Fruit fly (Drosophila melanogaster): Measurements from ENCODE around the gene CG32196.
"Not testable (repeated sequence)": the region's sequence is repeated elsewhere in the genome, so short reads cannot be mapped to it uniquely, and the experiment has no call there.

Gene CG32196

DNA sequence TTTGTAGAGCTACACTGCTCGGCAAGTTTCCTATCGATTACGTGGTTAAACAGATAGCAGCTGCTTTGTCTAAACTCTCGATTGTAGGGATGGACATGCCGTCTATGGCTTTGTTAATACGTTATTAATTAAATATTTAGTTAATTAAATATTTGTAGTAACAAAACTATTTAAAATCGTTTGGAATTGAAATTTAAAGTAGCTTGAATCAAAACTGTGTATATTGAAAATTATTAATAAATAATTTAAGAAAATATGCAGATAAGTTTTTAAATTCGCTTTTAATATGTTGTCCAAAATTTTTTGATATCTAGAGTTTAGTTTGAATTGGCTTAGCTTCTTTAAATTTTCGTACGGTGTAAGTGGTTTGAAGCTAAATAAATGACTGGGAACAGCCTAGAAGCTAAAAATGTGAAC is at the start of gene CG32196:
TSS of gene CG32196 (minus strand) at position 38 of the 417 bp plus-strand sequence.
- TF ChIP-seq EcR (GFP tag; optimal IDR thresholded peaks at IDR 0.05) (no peak), CG8478 (optimal IDR thresholded peaks at IDR 0.05) (no peak), usp (GFP tag; optimal IDR thresholded peaks at IDR 0.05) (no peak), pan (optimal IDR thresholded peaks at IDR 0.05) (no peak), Dll (optimal IDR thresholded peaks at IDR 0.05) (no peak), psq (optimal IDR thresholded peaks at IDR 0.05) (no peak)

dm6 chr3L:18502425-18502824 is 41.6 kb upstream of the CG32196 start, which contains the start of gene AstC-R2:
TSS of gene AstC-R2 (minus strand) at chr3L:18502557.
- TF ChIP-seq Dll (optimal IDR thresholded peaks at IDR 0.05) (no peak), CG8478 (optimal IDR thresholded peaks at IDR 0.05) (no peak), usp (GFP tag; optimal IDR thresholded peaks at IDR 0.05) (no peak), EcR (GFP tag; optimal IDR thresholded peaks at IDR 0.05) (no peak), psq (optimal IDR thresholded peaks at IDR 0.05) (no peak), pan (optimal IDR thresholded peaks at IDR 0.05) (no peak)

DNA sequence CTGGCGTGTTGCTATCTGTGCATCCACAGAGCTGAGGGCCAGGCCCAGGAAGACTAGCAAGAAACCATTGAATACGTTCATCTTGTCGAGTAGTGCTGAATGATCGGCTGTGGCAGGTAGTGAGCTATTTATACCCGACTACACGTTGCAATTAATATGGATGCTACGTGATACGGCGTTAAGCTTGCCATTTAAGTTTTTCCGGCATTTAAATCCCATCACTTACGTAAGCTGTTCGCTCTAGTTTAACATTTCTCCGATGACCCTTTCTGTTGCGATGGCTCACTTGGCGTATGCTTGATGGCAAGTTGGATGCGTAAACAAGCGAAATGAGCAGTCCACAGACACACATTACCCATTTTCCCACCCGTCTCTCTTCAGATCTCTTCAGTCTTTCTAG is 11.5 kb upstream of the CG32196 start, which contains the start of gene Met75Ca:
TSS of gene Met75Ca (minus strand) at position 101 of the 400 bp plus-strand sequence.
- not testable (repeated sequence) for TF ChIP-seq CG8478 (optimal IDR thresholded peaks at IDR 0.05); usp (GFP tag; optimal IDR thresholded peaks at IDR 0.05); EcR (GFP tag; optimal IDR thresholded peaks at IDR 0.05)

DNA sequence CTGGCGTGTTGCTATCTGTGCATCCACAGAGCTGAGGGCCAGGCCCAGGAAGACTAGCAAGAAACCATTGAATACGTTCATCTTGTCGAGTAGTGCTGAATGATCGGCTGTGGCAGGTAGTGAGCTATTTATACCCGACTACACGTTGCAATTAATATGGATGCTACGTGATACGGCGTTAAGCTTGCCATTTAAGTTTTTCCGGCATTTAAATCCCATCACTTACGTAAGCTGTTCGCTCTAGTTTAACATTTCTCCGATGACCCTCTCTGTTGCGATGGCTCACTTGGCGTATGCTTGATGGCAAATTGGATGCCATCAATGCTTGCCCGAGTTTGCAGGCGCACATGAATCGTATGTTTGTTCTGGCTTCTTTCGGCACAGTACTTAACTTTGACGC is 8.7 kb upstream of the CG32196 start, which contains the start of gene Met75Cb:
TSS of gene Met75Cb (minus strand) at position 101 of the 400 bp plus-strand sequence.
- TF ChIP-seq CG8478 (optimal IDR thresholded peaks at IDR 0.05); usp (GFP tag; optimal IDR thresholded peaks at IDR 0.05); psq (optimal IDR thresholded peaks at IDR 0.05): not testable (repeated sequence)

DNA sequence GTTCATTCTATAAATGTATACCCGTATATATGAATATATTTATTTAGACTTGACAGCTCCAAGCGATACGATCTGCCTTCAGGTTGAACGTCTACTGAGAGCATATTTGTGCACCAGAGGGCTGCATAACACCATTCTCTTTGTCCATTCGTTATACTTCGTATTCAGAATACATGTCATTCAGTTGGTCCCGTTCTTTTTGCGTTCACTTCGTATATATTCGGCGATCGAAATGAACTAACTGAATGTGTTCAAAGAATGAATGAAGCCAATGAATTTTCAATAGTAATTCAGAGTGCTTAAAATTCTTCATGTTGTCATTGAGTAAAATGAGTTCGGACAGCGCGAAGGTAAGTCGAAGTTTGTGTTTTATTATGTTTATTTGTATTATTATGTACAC is 2.2 kb upstream of the CG32196 start, which contains the start of gene CG4306:
TSS of gene CG4306 (minus strand) at position 101 of the 400 bp plus-strand sequence.
- TF ChIP-seq CG8478 (optimal IDR thresholded peaks at IDR 0.05) = no peak
- no peak for TF ChIP-seq Dll (optimal IDR thresholded peaks at IDR 0.05)
- no peak for TF ChIP-seq EcR (GFP tag; optimal IDR thresholded peaks at IDR 0.05)
- no peak for TF ChIP-seq psq (optimal IDR thresholded peaks at IDR 0.05)
- TF ChIP-seq usp (GFP tag; optimal IDR thresholded peaks at IDR 0.05) = no peak
- TF ChIP-seq pan (optimal IDR thresholded peaks at IDR 0.05) = no peak

- TF ChIP-seq CG8478 (optimal IDR thresholded peaks at IDR 0.05) = no peak
- TF ChIP-seq Dll (optimal IDR thresholded peaks at IDR 0.05) = no peak
- TF ChIP-seq psq (optimal IDR thresholded peaks at IDR 0.05) = no peak
- no peak for TF ChIP-seq EcR (GFP tag; optimal IDR thresholded peaks at IDR 0.05)
- TF ChIP-seq usp (GFP tag; optimal IDR thresholded peaks at IDR 0.05) = no peak
- TF ChIP-seq pan (optimal IDR thresholded peaks at IDR 0.05) = no peak
Observed at dm6 chr3L:18460317-18460912, 409 bp downstream of the CG32196 start.

DNA sequence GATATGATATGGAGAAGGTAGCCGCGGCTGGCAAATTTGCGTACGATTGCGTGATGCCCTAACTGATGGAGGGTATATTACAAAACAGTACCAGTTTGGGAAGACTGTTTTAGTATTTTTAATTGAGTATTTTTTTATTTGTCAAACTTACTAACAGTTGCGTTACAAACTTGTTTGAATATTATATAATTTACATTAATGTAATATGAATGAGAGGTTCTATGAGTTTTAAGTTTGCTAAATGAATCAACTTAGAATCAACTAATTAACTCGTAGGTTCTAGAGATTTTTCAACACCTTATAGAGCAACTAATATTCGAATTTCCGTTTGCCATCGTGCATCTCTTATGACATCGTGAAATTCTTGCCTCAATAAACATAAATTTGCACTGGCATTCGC is 11.1 kb downstream of the CG32196 start:
- TF ChIP-seq CG8478 (optimal IDR thresholded peaks at IDR 0.05) (no peak), EcR (GFP tag; optimal IDR thresholded peaks at IDR 0.05) (no peak), pan (optimal IDR thresholded peaks at IDR 0.05) (no peak), usp (GFP tag; optimal IDR thresholded peaks at IDR 0.05) (no peak), psq (optimal IDR thresholded peaks at IDR 0.05) (no peak), Dll (optimal IDR thresholded peaks at IDR 0.05) (no peak)

dm6 chr3L:18439809-18440256 is 21.0 kb downstream of the CG32196 start, which contains the start of gene skl:
TSS of gene skl (minus strand) at chr3L:18439942.
- TF ChIP-seq pan (optimal IDR thresholded peaks at IDR 0.05) (no peak), EcR (GFP tag; optimal IDR thresholded peaks at IDR 0.05) (no peak), CG8478 (optimal IDR thresholded peaks at IDR 0.05) (no peak), psq (optimal IDR thresholded peaks at IDR 0.05) (no peak), usp (GFP tag; optimal IDR thresholded peaks at IDR 0.05) (no peak), Dll (optimal IDR thresholded peaks at IDR 0.05) (no peak)

DNA sequence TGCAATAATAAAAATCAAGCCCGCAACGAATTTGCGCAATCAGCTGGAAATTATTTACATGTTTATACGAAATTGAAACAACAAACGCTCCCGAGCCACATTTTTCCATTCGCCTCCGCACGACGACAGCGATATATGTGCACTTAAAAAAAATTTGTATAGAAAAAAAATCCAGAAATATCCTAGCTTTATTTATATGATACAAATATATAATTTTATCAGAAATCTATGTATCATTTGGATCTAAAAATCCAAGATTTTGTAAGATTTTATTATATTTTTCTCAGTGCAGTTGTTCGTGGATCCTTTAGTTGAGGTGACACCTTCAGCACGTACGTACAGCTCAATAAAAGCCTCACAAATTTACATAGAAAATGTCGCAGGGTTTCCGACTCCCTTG is 30.2 kb downstream of the CG32196 start:
- TF ChIP-seq Dll (optimal IDR thresholded peaks at IDR 0.05) = no peak
- no peak for TF ChIP-seq pan (optimal IDR thresholded peaks at IDR 0.05)
- no peak for TF ChIP-seq usp (GFP tag; optimal IDR thresholded peaks at IDR 0.05)
- TF ChIP-seq EcR (GFP tag; optimal IDR thresholded peaks at IDR 0.05) = no peak
- TF ChIP-seq psq (optimal IDR thresholded peaks at IDR 0.05) = no peak
- TF ChIP-seq CG8478 (optimal IDR thresholded peaks at IDR 0.05) = no peak

DNA sequence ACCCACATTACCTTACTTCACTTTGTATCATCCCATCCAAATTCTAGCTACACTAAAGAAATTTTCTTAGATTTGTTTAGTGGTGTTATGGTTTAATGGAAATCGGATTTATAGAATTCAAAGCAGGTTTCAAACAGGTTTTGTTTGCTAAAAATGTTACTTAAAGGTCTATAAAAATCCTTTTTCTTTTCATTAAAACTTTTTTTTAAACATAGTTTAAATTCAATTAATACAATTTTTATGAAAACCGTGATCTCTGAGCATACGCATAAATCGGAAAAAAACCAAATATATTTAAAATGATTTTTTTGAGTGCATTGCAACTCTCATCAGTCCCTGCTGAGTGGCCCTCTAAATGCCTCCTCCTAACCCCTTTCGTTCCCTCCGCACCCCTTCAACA is 35.5 kb downstream of the CG32196 start:
- no peak for TF ChIP-seq EcR (GFP tag; optimal IDR thresholded peaks at IDR 0.05)
- TF ChIP-seq Dll (optimal IDR thresholded peaks at IDR 0.05) = no peak
- TF ChIP-seq usp (GFP tag; optimal IDR thresholded peaks at IDR 0.05) = no peak

DNA sequence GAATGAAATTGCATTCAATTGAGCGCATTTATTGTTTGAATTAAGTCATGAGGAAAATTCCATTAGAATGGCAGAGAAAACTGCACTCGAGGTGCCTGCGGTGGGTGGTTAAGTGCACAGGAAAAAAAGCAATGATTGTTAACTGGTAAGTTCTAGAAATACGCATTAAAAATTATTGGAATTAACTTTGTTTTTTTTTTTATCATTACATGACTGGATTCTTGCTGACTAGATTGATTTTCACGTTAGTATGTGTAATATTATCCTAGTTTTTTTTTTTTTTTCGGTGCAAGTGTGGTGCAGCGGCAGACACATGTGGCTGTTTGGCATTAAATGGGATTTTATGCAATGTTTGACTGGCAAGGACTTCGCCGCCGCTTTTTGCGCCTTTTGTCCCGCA is 37.8 kb downstream of the CG32196 start:
- TF ChIP-seq CG8478 (optimal IDR thresholded peaks at IDR 0.05) (no peak), Dll (optimal IDR thresholded peaks at IDR 0.05) (no peak), pan (optimal IDR thresholded peaks at IDR 0.05) (no peak), EcR (GFP tag; optimal IDR thresholded peaks at IDR 0.05) (no peak)

DNA sequence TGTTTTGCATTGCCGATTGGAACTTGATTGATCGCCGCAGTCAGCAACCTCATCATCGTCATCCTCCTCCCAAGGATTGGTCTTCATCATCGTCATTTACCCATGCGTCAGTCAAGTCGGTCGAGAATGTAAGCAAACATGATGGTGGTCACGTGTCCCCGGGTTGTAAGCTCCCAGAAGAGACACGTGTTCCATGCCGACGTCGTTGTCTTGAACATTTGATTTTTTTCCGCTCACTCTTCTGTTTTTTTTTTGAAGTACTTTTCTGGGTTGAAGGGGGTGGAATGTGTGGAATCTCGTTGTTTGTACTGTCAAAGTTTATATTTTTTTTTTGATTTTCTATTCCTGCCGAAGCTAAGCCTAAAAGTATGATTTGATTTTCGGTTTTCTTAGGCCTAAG is 43.0 kb downstream of the CG32196 start:
- TF ChIP-seq Dll (optimal IDR thresholded peaks at IDR 0.05) (no peak), usp (GFP tag; optimal IDR thresholded peaks at IDR 0.05) (no peak), CG8478 (optimal IDR thresholded peaks at IDR 0.05) (no peak), psq (optimal IDR thresholded peaks at IDR 0.05) (no peak), pan (optimal IDR thresholded peaks at IDR 0.05) (no peak), EcR (GFP tag; optimal IDR thresholded peaks at IDR 0.05) (no peak)

DNA sequence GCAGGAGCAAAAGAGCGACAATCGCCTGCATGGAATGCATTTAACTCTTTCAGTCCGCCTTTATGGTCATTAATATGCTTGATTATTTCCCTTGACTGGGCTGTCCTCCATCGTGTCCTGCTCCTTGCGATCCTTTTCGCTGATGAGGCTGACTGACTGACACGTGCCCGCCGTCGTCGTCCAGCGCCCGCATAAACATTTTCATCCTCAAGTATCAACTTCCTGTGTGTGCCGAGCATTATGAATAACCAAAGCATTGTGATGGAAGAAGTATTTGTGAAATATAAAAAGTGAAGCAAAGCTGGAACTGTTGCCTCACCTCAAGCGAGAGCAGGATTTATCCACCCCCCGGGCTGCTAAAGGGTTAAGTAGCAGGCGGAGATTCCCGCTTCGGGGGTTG is 49.5 kb downstream of the CG32196 start:
- TF ChIP-seq Dll (optimal IDR thresholded peaks at IDR 0.05) = no peak
- no peak for TF ChIP-seq pan (optimal IDR thresholded peaks at IDR 0.05)
- no peak for TF ChIP-seq usp (GFP tag; optimal IDR thresholded peaks at IDR 0.05)
- TF ChIP-seq CG8478 (optimal IDR thresholded peaks at IDR 0.05) = no peak
- no peak for TF ChIP-seq psq (optimal IDR thresholded peaks at IDR 0.05)
- no peak for TF ChIP-seq EcR (GFP tag; optimal IDR thresholded peaks at IDR 0.05)
